Worm (Caenorhabditis elegans) whole organism, mixed stage, embryonic: ENCODE data around the gene gar-3.

ENCODE experiments used
- bed-3 ChIP-seq: fragments of 200-800 bp; sonication (Bioruptor generic); optimal IDR thresholded peaks from 3 replicates; lab custom pipeline; 2018; ENCODE audit warnings: mild to moderate bottlenecking, missing genetic modification characterization, moderate library complexity, missing compliant biosample characterization
- ceh-43 ChIP-seq: fragments of 200-800 bp; sonication (Bioruptor generic); optimal IDR thresholded peaks from 2 replicates; lab custom pipeline; 2018; ENCODE audit warnings: mild to moderate bottlenecking, missing genetic modification characterization, moderate library complexity, missing compliant biosample characterization
- ceh-83 ChIP-seq: fragments of 200-800 bp; sonication (Bioruptor generic); optimal IDR thresholded peaks from 2 replicates; lab custom pipeline; 2018; ENCODE audit warnings: mild to moderate bottlenecking, missing genetic modification characterization, missing compliant biosample characterization
- ces-1 ChIP-seq: fragments of 150-350 bp; optimal IDR thresholded peaks from 2 replicates; lab custom pipeline; 2014; ENCODE audit warnings: missing biosample characterization, missing genetic modification reagents, missing genetic modification characterization
- cnd-1 ChIP-seq: fragments of 200-800 bp; sonication (Bioruptor generic); optimal IDR thresholded peaks from 2 replicates; lab custom pipeline; 2018; ENCODE audit warnings: mild to moderate bottlenecking, missing genetic modification characterization, missing compliant biosample characterization
- drap-1 ChIP-seq: fragments of 200-800 bp; sonication (Bioruptor generic); optimal IDR thresholded peaks from 3 replicates; lab custom pipeline; 2018; ENCODE audit warnings: mild to moderate bottlenecking, missing genetic modification characterization, missing compliant biosample characterization
- flh-1 ChIP-seq: fragments of 200-800 bp; sonication (Bioruptor generic); optimal IDR thresholded peaks from 2 replicates; lab custom pipeline; 2018; ENCODE audit warnings: mild to moderate bottlenecking, missing genetic modification characterization, moderate library complexity, missing compliant biosample characterization
- ham-2 ChIP-seq: fragments of 200-800 bp; sonication (Bioruptor generic); optimal IDR thresholded peaks from 2 replicates; lab custom pipeline; 2018; ENCODE audit warnings: mild to moderate bottlenecking, missing genetic modification characterization, missing compliant biosample characterization
- mab-5 ChIP-seq: fragments of 150-350 bp; optimal IDR thresholded peaks from 2 replicates; lab custom pipeline; 2014; ENCODE audit warnings: missing biosample characterization, missing genetic modification characterization
- mep-1 ChIP-seq: fragments of 150-350 bp; optimal IDR thresholded peaks from 2 replicates; lab custom pipeline; 2017; ENCODE audit warnings: missing biosample characterization, missing genetic modification reagents, missing genetic modification characterization, inconsistent platforms
- nhr-76 ChIP-seq: sonication (generic microtip); optimal IDR thresholded peaks from 2 replicates; lab custom pipeline; 2017; ENCODE audit warnings: missing biosample characterization, missing genetic modification characterization
- pha-4 ChIP-seq: fragments of 150-350 bp; optimal IDR thresholded peaks from 2 replicates; lab custom pipeline; 2018; ENCODE audit warnings: missing biosample characterization, missing genetic modification reagents, missing genetic modification characterization
- snpc-4 ChIP-seq: fragments of 150-350 bp; optimal IDR thresholded peaks from 2 replicates; lab custom pipeline; 2014; ENCODE audit warnings: missing biosample characterization, missing genetic modification characterization
- tbx-8 ChIP-seq: fragments of 200-800 bp; sonication (Bioruptor generic); optimal IDR thresholded peaks from 2 replicates; lab custom pipeline; 2018; ENCODE audit warnings: mild to moderate bottlenecking, missing genetic modification characterization, moderate library complexity, missing compliant biosample characterization
- unc-39 ChIP-seq: fragments of 150-350 bp; optimal IDR thresholded peaks from 2 replicates; lab custom pipeline; 2014; ENCODE audit warnings: missing biosample characterization, missing genetic modification characterization
- unc-62 ChIP-seq: fragments of 150-350 bp; optimal IDR thresholded peaks from 2 replicates; lab custom pipeline; 2014; ENCODE audit warnings: missing biosample characterization, missing genetic modification reagents, missing genetic modification characterization
- zip-8 ChIP-seq: fragments of 150-350 bp; optimal IDR thresholded peaks from 2 replicates; lab custom pipeline; 2014; ENCODE audit warnings: missing biosample characterization, missing genetic modification characterization

Gene gar-3

DNA sequence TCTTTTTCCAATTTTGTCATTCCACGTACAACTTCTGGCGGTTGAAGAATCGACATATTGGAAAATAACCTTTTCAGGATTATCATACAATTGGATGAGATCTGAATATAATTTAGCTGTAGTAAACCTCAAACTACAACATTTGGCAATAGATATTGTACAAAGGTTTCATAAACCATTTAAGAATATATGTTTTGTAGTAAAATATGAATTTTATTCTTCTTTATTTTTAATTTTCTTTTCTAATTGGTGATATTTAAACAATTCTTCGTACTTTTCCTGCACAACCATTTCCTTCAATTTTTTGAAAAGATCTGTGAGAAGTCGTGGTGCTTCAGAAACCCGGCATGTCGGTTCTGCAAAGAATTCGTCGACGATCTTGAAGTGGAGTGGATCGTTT, 58.5 kb downstream of the gar-3 start, which contains the start of gene C53A5.17:
C53A5.17 (minus strand) TSS at position 101 of the 400 bp plus-strand sequence.
- TF ChIP-seq bed-3 (GFP tag; lab: Kevin White, UChicago) (no peak), mab-5 (tag; lab: Kevin White, UChicago) (no peak), flh-1 (GFP tag; lab: Kevin White, UChicago) (no peak), unc-39 (tag; lab: Kevin White, UChicago) (no peak), ham-2 (GFP tag; lab: Kevin White, UChicago) (no peak), ces-1 (GFP tag; lab: Kevin White, UChicago) (no peak), snpc-4 (tag; lab: Kevin White, UChicago) (no peak), ceh-83 (GFP tag; lab: Kevin White, UChicago) (no peak), cnd-1 (no peak), pha-4 (no peak), mep-1 (tag; lab: Kevin White, UChicago) (no peak), unc-62 (GFP tag; lab: Kevin White, UChicago) (no peak), zip-8 (tag; lab: Kevin White, UChicago) (no peak), tbx-8 (GFP tag; lab: Kevin White, UChicago) (no peak)

DNA sequence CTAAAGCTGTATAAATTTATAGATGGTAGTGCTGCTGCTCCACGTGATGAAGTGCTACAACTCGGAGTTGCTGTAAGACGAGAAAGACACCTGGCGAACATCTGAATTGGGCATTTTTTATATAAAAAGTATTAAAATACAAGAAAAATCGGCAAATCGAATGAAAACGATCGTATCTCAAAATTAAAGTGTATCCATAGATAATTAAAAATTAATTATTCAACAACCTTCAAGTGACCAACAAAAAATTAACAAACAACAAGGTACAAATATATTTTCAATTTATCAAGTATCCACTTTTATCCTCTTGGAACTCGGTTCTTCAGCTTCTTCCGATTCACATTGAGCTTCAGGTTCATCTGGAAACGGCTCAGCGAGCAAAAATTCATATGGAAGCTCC, 60.3 kb downstream of the gar-3 start, which contains the start of gene R02D5.8:
R02D5.8 (minus strand) TSS at position 101 of the 400 bp plus-strand sequence.
- no peak for TF ChIP-seq mab-5 (tag; lab: Kevin White, UChicago)
- no peak for TF ChIP-seq drap-1 (GFP tag; lab: Kevin White, UChicago)
- TF ChIP-seq mep-1 (tag; lab: Kevin White, UChicago), result no peak
- no peak for TF ChIP-seq unc-39 (tag; lab: Kevin White, UChicago)

DNA sequence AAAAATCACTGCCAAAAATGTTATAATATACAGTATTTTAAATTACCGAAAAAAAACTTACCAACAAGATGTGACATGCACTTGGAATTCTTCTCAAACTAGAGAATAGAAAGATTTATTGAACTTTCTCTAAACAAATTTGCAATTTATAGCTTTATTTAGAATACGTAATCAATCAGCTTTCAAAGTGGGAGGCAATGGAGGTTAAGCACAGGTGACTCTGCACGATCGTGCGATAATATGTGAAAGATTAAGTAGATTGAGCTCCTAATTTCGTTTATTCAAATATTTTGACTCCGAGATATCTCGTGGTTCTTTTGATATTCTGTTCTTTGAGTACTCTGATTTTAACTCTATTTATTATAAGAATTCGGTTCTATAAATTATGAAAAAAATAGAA, 61.5 kb downstream of the gar-3 start, which contains the start of gene R02D5.6:
R02D5.6 (minus strand) TSS at position 101 of the 400 bp plus-strand sequence.
- TF ChIP-seq unc-62 (GFP tag; lab: Kevin White, UChicago), result no peak
- TF ChIP-seq mep-1 (tag; lab: Kevin White, UChicago), result no peak
- TF ChIP-seq ceh-43 (GFP tag; lab: Kevin White, UChicago), result no peak
- TF ChIP-seq nhr-76, result no peak
- TF ChIP-seq flh-1 (GFP tag; lab: Kevin White, UChicago), result no peak
